Worm (Caenorhabditis elegans) whole organism, young adult: ENCODE results near the gene dsl-3.

Source experiments
- B0336.3 ChIP-seq: fragments of 200-800 bp; sonication (Bioruptor generic); IDR thresholded peaks from 2 replicates; pipeline ENCODE4 v1.3.6; 2022; ENCODE audit warnings: missing genetic modification characterization, missing compliant biosample characterization
- F23B12.7 ChIP-seq: sonication (generic microtip); optimal IDR thresholded peaks from 2 replicates; lab custom pipeline; 2017; ENCODE audit warnings: missing genetic modification characterization, mild to moderate bottlenecking, missing compliant biosample characterization, antibody characterized with exemption, moderate library complexity; ENCODE audit not compliant: insufficient read depth
- F33H1.4 ChIP-seq: fragments of 200-800 bp; sonication (Bioruptor generic); IDR thresholded peaks from 2 replicates; pipeline ENCODE4 v1.3.6; 2022; ENCODE audit warnings: missing genetic modification reagents, missing genetic modification characterization, missing compliant biosample characterization
- F57C9.4 ChIP-seq: sonication (generic microtip); optimal IDR thresholded peaks from 2 replicates; lab custom pipeline; 2017; ENCODE audit warnings: mild to moderate bottlenecking, missing genetic modification characterization, missing compliant biosample characterization
- K11D2.4 ChIP-seq: fragments of 200-800 bp; sonication (Bioruptor generic); IDR thresholded peaks from 2 replicates; pipeline ENCODE4 v1.3.6; 2022; ENCODE audit warnings: missing genetic modification reagents, missing genetic modification characterization, missing compliant biosample characterization
- K12H6.12 ChIP-seq: fragments of 200-800 bp; sonication (Bioruptor generic); optimal IDR thresholded peaks from 2 replicates; lab custom pipeline; 2018; ENCODE audit warnings: mild to moderate bottlenecking, missing genetic modification characterization, missing compliant biosample characterization
- Y95B8A.8 ChIP-seq: fragments of 200-800 bp; sonication (Bioruptor generic); IDR thresholded peaks from 2 replicates; pipeline ENCODE4 v1.3.6; 2022; ENCODE audit warnings: missing genetic modification reagents, missing genetic modification characterization, missing compliant biosample characterization
- atf-7 ChIP-seq: sonication (generic microtip); optimal IDR thresholded peaks from 2 replicates; lab custom pipeline; 2017; ENCODE audit warnings: mild to moderate bottlenecking, missing genetic modification characterization, missing compliant biosample characterization
- attf-3 ChIP-seq: fragments of 200-800 bp; sonication (Bioruptor generic); conservative IDR thresholded peaks from 2 replicates; pipeline ENCODE4 v1.3.6; 2022; ENCODE audit warnings: missing genetic modification reagents, missing genetic modification characterization, missing compliant biosample characterization
- bed-2 ChIP-seq: fragments of 200-800 bp; sonication (Bioruptor generic); IDR thresholded peaks from 2 replicates; pipeline ENCODE4 v1.3.6; 2022; ENCODE audit warnings: missing genetic modification reagents, missing genetic modification characterization, missing compliant biosample characterization
- ceh-40 ChIP-seq: fragments of 200-800 bp; sonication (Bioruptor generic); IDR thresholded peaks from 2 replicates; pipeline ENCODE4 v1.3.6; 2022; ENCODE audit warnings: missing genetic modification characterization, missing compliant biosample characterization
- ceh-91 ChIP-seq: fragments of 200-800 bp; sonication (Bioruptor generic); IDR thresholded peaks from 2 replicates; pipeline ENCODE4 v1.3.6; 2022; ENCODE audit warnings: missing genetic modification reagents, missing genetic modification characterization, missing compliant biosample characterization
- die-1 ChIP-seq: sonication (generic microtip); optimal IDR thresholded peaks from 2 replicates; lab custom pipeline; 2016; ENCODE audit warnings: missing genotype, mild to moderate bottlenecking, missing genetic modification characterization, missing compliant biosample characterization
- ekl-4 ChIP-seq: fragments of 200-800 bp; sonication (Bioruptor generic); IDR thresholded peaks from 2 replicates; pipeline ENCODE4 v1.3.6; 2022; ENCODE audit warnings: missing genetic modification reagents, missing genetic modification characterization, missing compliant biosample characterization
- hlh-12 ChIP-seq: sonication (generic microtip); optimal IDR thresholded peaks from 2 replicates; lab custom pipeline; 2016; ENCODE audit warnings: missing genetic modification characterization, missing compliant biosample characterization
- hrde-1 ChIP-seq: sonication (generic microtip); optimal IDR thresholded peaks from 2 replicates; lab custom pipeline; 2016; ENCODE audit warnings: missing genetic modification characterization, mild to moderate bottlenecking, missing compliant biosample characterization, moderate library complexity, missing genotype, missing genetic modification reagents, borderline replicate concordance
- let-607 ChIP-seq, 2 experiments: fragments of 200-800 bp in 1 of 2; sonication (Bioruptor generic) in 1 of 2; sonication (generic microtip) in 1 of 2; optimal IDR thresholded peaks; 2 replicates each; lab custom pipeline; 2016 to 2018; ENCODE audit warnings: mild to moderate bottlenecking in 2 of 2, missing compliant biosample characterization in 2 of 2, missing genetic modification characterization in 2 of 2, moderate library complexity in 2 of 2, missing genotype in 1 of 2
- lin-26 ChIP-seq: fragments of 200-800 bp; sonication (Bioruptor generic); IDR thresholded peaks from 2 replicates; pipeline ENCODE4 v1.3.6; 2022; ENCODE audit warnings: missing genetic modification reagents, missing genetic modification characterization, missing compliant biosample characterization
- lin-40 ChIP-seq: sonication (generic microtip); optimal IDR thresholded peaks from 2 replicates; lab custom pipeline; 2016; ENCODE audit warnings: missing genetic modification characterization, mild to moderate bottlenecking, missing compliant biosample characterization, missing genotype, missing genetic modification reagents
- lin-54 ChIP-seq: fragments of 200-800 bp; sonication (Bioruptor generic); optimal IDR thresholded peaks from 2 replicates; lab custom pipeline; 2018; ENCODE audit warnings: mild to moderate bottlenecking, missing genetic modification characterization, missing compliant biosample characterization
- madf-6 ChIP-seq: fragments of 200-800 bp; sonication (Bioruptor generic); IDR thresholded peaks from 2 replicates; pipeline ENCODE4 v1.3.6; 2022; ENCODE audit warnings: missing genetic modification reagents, missing genetic modification characterization, missing compliant biosample characterization
- mel-28 ChIP-seq: sonication (generic microtip); optimal IDR thresholded peaks from 2 replicates; lab custom pipeline; 2016; ENCODE audit warnings: borderline replicate concordance, mild to moderate bottlenecking, missing genetic modification characterization, missing compliant biosample characterization
- nfya-1 ChIP-seq: sonication (generic microtip); optimal IDR thresholded peaks from 2 replicates; lab custom pipeline; 2017; ENCODE audit warnings: antibody characterized with exemption, missing compliant biosample characterization, missing genetic modification characterization, borderline replicate concordance; ENCODE audit not compliant: insufficient read depth
- nfya-2 ChIP-seq: fragments of 200-800 bp; sonication (Bioruptor generic); IDR thresholded peaks from 2 replicates; pipeline ENCODE4 v1.3.6; 2022; ENCODE audit warnings: missing genetic modification reagents, missing genetic modification characterization, missing compliant biosample characterization
- nhr-179 ChIP-seq: sonication (generic microtip); optimal IDR thresholded peaks from 2 replicates; lab custom pipeline; 2016; ENCODE audit warnings: mild to moderate bottlenecking, missing genetic modification characterization, missing compliant biosample characterization
- nhr-90 ChIP-seq: sonication (generic microtip); optimal IDR thresholded peaks from 2 replicates; lab custom pipeline; 2016; ENCODE audit warnings: missing genotype, mild to moderate bottlenecking, missing genetic modification characterization, missing compliant biosample characterization
- pbrm-1 ChIP-seq: fragments of 200-800 bp; sonication (Bioruptor generic); IDR thresholded peaks from 2 replicates; pipeline ENCODE4 v1.3.6; 2022; ENCODE audit warnings: missing genetic modification reagents, missing genetic modification characterization, missing compliant biosample characterization
- snpc-1.1 ChIP-seq: sonication (generic microtip); optimal IDR thresholded peaks from 2 replicates; lab custom pipeline; 2017; ENCODE audit warnings: missing genetic modification characterization, mild to moderate bottlenecking, missing compliant biosample characterization, antibody characterized with exemption, moderate library complexity, missing genotype, missing genetic modification reagents; ENCODE audit not compliant: insufficient read depth
- somi-1 ChIP-seq: fragments of 200-800 bp; sonication (Bioruptor generic); optimal IDR thresholded peaks from 2 replicates; lab custom pipeline; 2018; ENCODE audit warnings: mild to moderate bottlenecking, missing genetic modification characterization, missing compliant biosample characterization
- tbx-9 ChIP-seq: sonication (generic microtip); optimal IDR thresholded peaks from 2 replicates; lab custom pipeline; 2016; ENCODE audit warnings: borderline replicate concordance, missing genetic modification characterization, inconsistent platforms, missing compliant biosample characterization
- zfh-2 ChIP-seq: fragments of 200-800 bp; sonication (Bioruptor generic); conservative IDR thresholded peaks from 2 replicates; pipeline ENCODE4 v1.3.6; 2022; ENCODE audit warnings: missing genetic modification reagents, missing genetic modification characterization, missing compliant biosample characterization
- ztf-25 ChIP-seq: fragments of 200-800 bp; sonication (Bioruptor generic); IDR thresholded peaks from 2 replicates; pipeline ENCODE4 v1.3.6; 2022; ENCODE audit warnings: missing genetic modification reagents, missing genetic modification characterization, missing compliant biosample characterization
- ztf-26 ChIP-seq: sonication (generic microtip); optimal IDR thresholded peaks from 2 replicates; lab custom pipeline; 2017; ENCODE audit warnings: missing genetic modification characterization, missing compliant biosample characterization
- ztf-28 ChIP-seq: fragments of 200-800 bp; sonication (Bioruptor generic); IDR thresholded peaks from 2 replicates; pipeline ENCODE4 v1.3.6; 2022; ENCODE audit warnings: missing genetic modification reagents, missing genetic modification characterization, missing compliant biosample characterization
- ztf-3 ChIP-seq: fragments of 200-800 bp; sonication (Bioruptor generic); optimal IDR thresholded peaks from 2 replicates; lab custom pipeline; 2018; ENCODE audit warnings: mild to moderate bottlenecking, missing genetic modification characterization, missing compliant biosample characterization

The dsl-3 gene

ce11 chrIV:1597018-1597417, 13.1 kb upstream of the dsl-3 start, which contains the start of gene ced-2:
Gene ced-2 (plus strand): TSS chrIV:1597318.
- TF ChIP-seq K11D2.4 (no peak), madf-6 (GFP tag; lab: Robert Waterston, UW) (no peak), K12H6.12 (tag; lab: Kevin White, UChicago) (no peak), snpc-1.1 (tag; lab: Kevin White, UChicago) (no peak), atf-7 (no peak), somi-1 (no peak), lin-26 (GFP tag; lab: Robert Waterston, UW) (no peak)

DNA sequence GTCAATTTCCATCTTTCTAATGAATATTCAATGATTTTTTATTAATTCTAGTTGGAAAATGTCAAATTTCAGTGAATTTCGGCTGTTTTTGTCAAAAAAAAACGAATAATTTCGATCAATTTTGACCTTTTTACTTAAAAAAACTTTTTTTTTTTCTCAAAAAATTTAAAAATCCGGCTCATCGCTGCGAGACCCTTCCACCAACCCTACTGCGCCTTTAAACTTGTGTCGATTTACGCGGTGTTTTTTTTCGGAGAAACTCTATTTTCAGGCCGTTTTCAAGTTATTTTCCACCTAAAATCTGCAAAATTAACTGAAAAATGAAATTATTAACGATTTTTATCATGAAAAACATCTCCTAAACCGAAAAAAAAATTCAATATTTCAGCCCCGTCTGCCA, 9.3 kb upstream of the dsl-3 start:
- TF ChIP-seq hlh-12 (no peak), F33H1.4 (peak; percentile 67)

- no peak for TF ChIP-seq nhr-179 (tag; lab: Kevin White, UChicago)
- no peak for TF ChIP-seq nfya-1 (tag; lab: Kevin White, UChicago)
- no peak for TF ChIP-seq let-607 (tag; optimal IDR thresholded peaks at IDR 0.05; lab: Kevin White, UChicago)
- no peak for TF ChIP-seq mel-28 (tag; lab: Kevin White, UChicago)
- no peak for TF ChIP-seq lin-54 (GFP tag; lab: Kevin White, UChicago)
- no peak for TF ChIP-seq B0336.3 (GFP tag; lab: Robert Waterston, UW)
- no peak for TF ChIP-seq lin-40 (tag; lab: Kevin White, UChicago)
- no peak for TF ChIP-seq ztf-26
These were observed 8.7 kb upstream of the dsl-3 start, which contains the start of gene set-23 for ce11 chrIV:1601357-1601756. Gene set-23 (plus strand): TSS chrIV:1601657.

ce11 chrIV:1602936-1603457, 7.1 kb upstream of the dsl-3 start:
- no peak for TF ChIP-seq F23B12.7 (tag; lab: Kevin White, UChicago)
- TF ChIP-seq B0336.3 (GFP tag; lab: Robert Waterston, UW): no peak
- TF ChIP-seq bed-2 (GFP tag; lab: Robert Waterston, UW): no peak
- no peak for TF ChIP-seq ztf-28 (GFP tag; lab: Robert Waterston, UW)
- TF ChIP-seq nhr-90 (tag; lab: Kevin White, UChicago): no peak
- TF ChIP-seq ztf-3 (GFP tag; lab: Kevin White, UChicago): no peak
- TF ChIP-seq ceh-40: no peak
- no peak for TF ChIP-seq hrde-1
- no peak for TF ChIP-seq ekl-4
- no peak for TF ChIP-seq attf-3 (GFP tag; lab: Robert Waterston, UW)
- no peak for TF ChIP-seq zfh-2 (GFP tag; lab: Robert Waterston, UW)
- TF ChIP-seq F57C9.4 (tag; lab: Kevin White, UChicago): no peak
- no peak for TF ChIP-seq Y95B8A.8 (GFP tag; lab: Robert Waterston, UW)
- TF ChIP-seq ceh-91: no peak
- TF ChIP-seq ztf-25 (GFP tag; lab: Robert Waterston, UW): no peak
- no peak for TF ChIP-seq pbrm-1 (GFP tag; lab: Robert Waterston, UW)
- TF ChIP-seq tbx-9 (tag; lab: Kevin White, UChicago): no peak
- no peak for TF ChIP-seq die-1 (tag; lab: Kevin White, UChicago)
- no peak for TF ChIP-seq nfya-2
